Fruit fly (Drosophila melanogaster): Measurements from ENCODE around the gene Gr21a.

DNA sequence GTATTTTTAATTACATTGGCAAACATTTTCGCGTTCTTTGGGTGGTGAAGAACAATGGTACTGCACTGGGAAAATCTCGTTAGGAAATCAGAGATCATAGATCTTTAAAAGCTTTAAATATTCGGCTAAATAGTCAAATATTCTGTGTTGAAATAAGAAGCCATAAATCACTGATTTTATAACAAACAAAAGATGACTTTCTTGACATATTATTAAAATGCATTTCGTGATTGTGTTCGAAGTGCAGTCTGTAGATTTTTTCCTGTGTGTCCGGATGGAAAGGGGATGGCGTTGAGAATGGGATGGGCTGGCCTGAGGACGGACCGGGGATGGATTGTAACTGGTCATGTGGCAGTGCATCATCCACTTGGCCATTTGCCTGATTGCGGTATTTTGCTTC, 48.2 kb upstream of the Gr21a start:
- no peak for TF ChIP-seq CG34367 (tag; optimal IDR thresholded peaks at IDR 0.05)
- TF ChIP-seq CG15710 (tag; optimal IDR thresholded peaks at IDR 0.05), result no peak
- TF ChIP-seq CG13204 (GFP tag; optimal IDR thresholded peaks at IDR 0.05), result no peak
- TF ChIP-seq EcR (GFP tag; optimal IDR thresholded peaks at IDR 0.05), result no peak
- no peak for TF ChIP-seq D1 (tag; optimal IDR thresholded peaks at IDR 0.05)
- TF ChIP-seq CG12605 (GFP tag; IDR thresholded peaks at IDR 0.05), result no peak
- peak; percentile 36 for TF ChIP-seq CG8301 (tag; optimal IDR thresholded peaks at IDR 0.05)

Measured in whole organism, pupa.